Fruit fly (Drosophila melanogaster) whole organism, wandering third instar larva: Measurements from ENCODE around the gene tara.
A peak's percentile ranks its signal among the peaks of the same experiment; 100 is the strongest.

Source experiments
- Abd-B ChIP-seq: fragments of >200 bp; optimal IDR thresholded peaks from 2 replicates; lab custom pipeline; 2017; ENCODE audit warnings: missing biosample characterization, missing genetic modification characterization
- OdsH ChIP-seq: fragments of 200-800 bp; sonication (Bioruptor generic); optimal IDR thresholded peaks from 2 replicates; lab custom pipeline; 2016; ENCODE audit warnings: missing biosample characterization, mild to moderate bottlenecking, missing genetic modification characterization
- lola ChIP-seq: fragments of >200 bp; optimal IDR thresholded peaks from 2 replicates; lab custom pipeline; 2017; ENCODE audit warnings: missing biosample characterization, missing genetic modification characterization

DNA sequence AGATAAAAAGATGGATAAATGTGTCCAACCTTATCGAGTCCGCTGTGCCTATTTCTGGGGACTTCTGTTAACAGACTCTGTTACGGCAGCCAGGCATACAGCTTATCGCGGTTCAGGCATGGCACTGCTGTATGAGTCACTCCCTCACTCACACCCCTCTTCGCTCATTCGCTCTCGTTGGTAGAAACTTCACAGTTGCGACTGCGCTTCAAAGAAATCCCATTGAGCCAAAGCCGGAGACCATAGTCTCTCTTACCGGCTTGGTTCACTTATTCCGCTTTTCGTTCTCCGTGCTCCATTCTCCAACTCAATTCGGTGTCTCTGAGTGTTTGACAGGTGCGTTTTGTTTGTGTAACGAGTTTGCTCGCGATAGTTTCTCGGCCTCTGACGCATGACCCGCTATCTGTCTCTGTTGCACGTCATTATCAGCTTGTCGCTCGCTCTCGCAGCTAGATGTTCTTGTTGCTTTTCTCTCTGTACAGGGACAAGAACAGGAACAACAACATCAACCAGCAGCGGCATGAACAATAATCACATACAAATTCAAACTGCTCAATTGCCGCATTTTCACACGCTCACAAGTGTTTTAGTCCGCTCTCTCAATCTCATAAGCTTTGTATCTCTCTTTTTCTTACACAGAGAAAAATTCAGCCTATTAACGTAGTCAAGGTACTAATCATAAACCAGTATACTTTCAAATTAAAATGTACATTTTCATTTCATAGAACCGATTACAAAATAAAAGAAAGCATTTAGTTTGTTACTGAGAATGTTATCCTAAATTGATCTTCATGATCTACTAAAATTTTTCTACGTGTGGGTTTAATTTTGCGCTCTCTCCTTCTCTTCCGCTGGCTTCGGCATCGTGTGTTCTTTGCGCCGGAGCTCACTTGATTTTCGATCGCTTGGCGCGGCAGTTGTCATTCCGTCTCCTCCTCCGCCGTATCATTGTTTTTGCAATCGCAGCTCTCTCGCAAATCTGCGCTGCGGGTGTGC lies 54.9 kb downstream of the tara start:
- no peak for TF ChIP-seq lola
- TF ChIP-seq OdsH: peak; percentile 100
- TF ChIP-seq Abd-B: no peak
